Fruit fly (Drosophila melanogaster) whole organism, embryonic: ENCODE data around the gene Spn28Dc.

ENCODE experiments used
- Blimp-1 ChIP-seq: fragments of 200-800 bp; sonication (Bioruptor generic); optimal IDR thresholded peaks from 3 replicates; lab custom pipeline; 2018; ENCODE audit warnings: missing biosample characterization, missing genetic modification characterization, mild to moderate bottlenecking, moderate library complexity, missing genetic modification reagents
- CG10462 ChIP-seq: fragments of 200-800 bp; sonication (Bioruptor generic); optimal IDR thresholded peaks from 2 replicates; lab custom pipeline; 2016; ENCODE audit warnings: missing biosample characterization, missing genetic modification characterization
- CG10543 ChIP-seq: fragments of 200-800 bp; sonication (Bioruptor generic); optimal IDR thresholded peaks from 3 replicates; lab custom pipeline; 2017; ENCODE audit warnings: missing biosample characterization, mild to moderate bottlenecking, missing genetic modification characterization, moderate library complexity
- CG12769 ChIP-seq: fragments of 200-800 bp; sonication (Bioruptor generic); optimal IDR thresholded peaks from 2 replicates; lab custom pipeline; 2019; ENCODE audit warnings: missing biosample characterization, mild to moderate bottlenecking, missing genetic modification characterization, moderate library complexity
- CG15479 ChIP-seq: fragments of 200-800 bp; sonication (Bioruptor generic); optimal IDR thresholded peaks from 3 replicates; lab custom pipeline; 2019; ENCODE audit warnings: missing biosample characterization, mild to moderate bottlenecking, missing genetic modification characterization, moderate library complexity
- CG2199 ChIP-seq: fragments of 200-800 bp; sonication (Bioruptor generic); IDR thresholded peaks from 3 replicates; pipeline ENCODE4 v1.3.6; 2022; ENCODE audit warnings: missing biosample characterization, missing genetic modification characterization
- CG3163 ChIP-seq: fragments of 200-800 bp; sonication (Bioruptor generic); optimal IDR thresholded peaks from 3 replicates; lab custom pipeline; 2016; ENCODE audit warnings: missing biosample characterization, missing genetic modification characterization
- CG34376 ChIP-seq: fragments of 200-800 bp; sonication (Bioruptor generic); optimal IDR thresholded peaks from 2 replicates; lab custom pipeline; 2018; ENCODE audit warnings: missing biosample characterization, mild to moderate bottlenecking, missing genetic modification characterization
- CG6791 ChIP-seq: fragments of 200-800 bp; sonication (Bioruptor generic); IDR thresholded peaks from 3 replicates; pipeline ENCODE4 v1.3.6; 2022; ENCODE audit warnings: missing biosample characterization, missing genetic modification characterization; ENCODE audit not compliant: partially characterized antibody
- CG7963 ChIP-seq: fragments of 200-800 bp; sonication (Bioruptor generic); IDR thresholded peaks from 3 replicates; pipeline ENCODE4 v1.3.6; 2022; ENCODE audit warnings: missing biosample characterization, missing genetic modification characterization; ENCODE audit not compliant: partially characterized antibody
- CG8290 ChIP-seq, 3 experiments: fragments of 200-800 bp; sonication (Bioruptor generic); optimal IDR thresholded peaks; 2 replicates each; lab custom pipeline; 2016 to 2019; ENCODE audit warnings: missing biosample characterization in 3 of 3, missing genetic modification characterization in 3 of 3, mild to moderate bottlenecking in 2 of 3, moderate library complexity in 1 of 3
- CoRest ChIP-seq: fragments of 200-800 bp; sonication (Bioruptor generic); optimal IDR thresholded peaks from 3 replicates; lab custom pipeline; 2018; ENCODE audit warnings: missing biosample characterization, mild to moderate bottlenecking, missing genetic modification characterization, moderate library complexity
- D19A ChIP-seq: fragments of 200-800 bp; optimal IDR thresholded peaks from 3 replicates; lab custom pipeline; 2019; ENCODE audit warnings: missing biosample characterization, mild to moderate bottlenecking, missing genetic modification characterization, moderate library complexity
- Deaf1 ChIP-seq: fragments of 200-800 bp; optimal IDR thresholded peaks from 3 replicates; lab custom pipeline; 2019; ENCODE audit warnings: missing biosample characterization, mild to moderate bottlenecking, missing genetic modification characterization, moderate library complexity
- Dll ChIP-seq: fragments of 200-800 bp; sonication (Bioruptor generic); IDR thresholded peaks from 4 replicates; pipeline ENCODE4 v1.3.6; 2022; ENCODE audit warnings: missing biosample characterization, missing genetic modification characterization; ENCODE audit not compliant: partially characterized antibody
- Ets65A ChIP-seq: fragments of 200-800 bp; sonication (Bioruptor generic); peaks from one replicate; lab custom pipeline; 2016; ENCODE audit warnings: missing biosample characterization, missing genetic modification characterization
- H2.0 ChIP-seq: fragments of 200-800 bp; sonication (Bioruptor generic); IDR thresholded peaks from 2 replicates; pipeline ENCODE4 v1.3.6; 2022; ENCODE audit warnings: missing biosample characterization, missing genetic modification characterization
- Hand ChIP-seq: fragments of 200-800 bp; sonication (Bioruptor generic); optimal IDR thresholded peaks from 2 replicates; lab custom pipeline; 2017; ENCODE audit warnings: mild to moderate bottlenecking, missing biosample characterization, missing genetic modification reagents, missing genetic modification characterization
- Hr78 ChIP-seq, 2 experiments: fragments of 200-800 bp in 1 of 2; fragments of >200 bp in 1 of 2; sonication (Bioruptor generic) in 1 of 2; optimal IDR thresholded peaks; 2 replicates each; lab custom pipeline; 2017 to 2019; ENCODE audit warnings: missing biosample characterization in 2 of 2, missing genetic modification characterization in 2 of 2, mild to moderate bottlenecking in 1 of 2, moderate library complexity in 1 of 2
- Jarid2 ChIP-seq: fragments of 200-800 bp; sonication (Bioruptor generic); optimal IDR thresholded peaks from 3 replicates; lab custom pipeline; 2017; ENCODE audit warnings: mild to moderate bottlenecking, missing biosample characterization, missing genetic modification reagents, missing genetic modification characterization
- Lim3 ChIP-seq: fragments of 200-800 bp; sonication (Bioruptor generic); IDR thresholded peaks from 2 replicates; pipeline ENCODE4 v1.3.6; 2022; ENCODE audit warnings: missing biosample characterization, missing genetic modification characterization
- Rfx ChIP-seq: fragments of 200-800 bp; sonication (Bioruptor generic); IDR thresholded peaks from 2 replicates; pipeline ENCODE4 v1.3.6; 2022; ENCODE audit warnings: missing biosample characterization, missing genetic modification characterization
- Sry-δ ChIP-seq: fragments of 200-800 bp; sonication (Bioruptor generic); optimal IDR thresholded peaks from 2 replicates; lab custom pipeline; 2016; ENCODE audit warnings: missing biosample characterization, missing genetic modification characterization
- Trl ChIP-seq, 3 experiments: fragments of >200 bp in 2 of 3; fragments of 200-800 bp in 1 of 3; sonication (Bioruptor generic) in 1 of 3; optimal IDR thresholded peaks; 2 replicates in 1 of 3; 3 replicates in 2 of 3; lab custom pipeline; 2016 to 2017; ENCODE audit warnings: missing biosample characterization in 1 of 3, missing genetic modification characterization in 1 of 3
- ap ChIP-seq: fragments of 200-800 bp; sonication (Bioruptor generic); IDR thresholded peaks from 2 replicates; pipeline ENCODE4 v1.3.6; 2022; ENCODE audit warnings: missing biosample characterization, missing genetic modification characterization
- ci ChIP-seq: fragments of 200-800 bp; sonication (Bioruptor generic); IDR thresholded peaks from 3 replicates; pipeline ENCODE4 v1.3.6; 2022; ENCODE audit warnings: missing biosample characterization, missing genetic modification characterization
- dm ChIP-seq: fragments of 200-800 bp; sonication (Bioruptor generic); optimal IDR thresholded peaks from 3 replicates; lab custom pipeline; 2016; ENCODE audit warnings: missing biosample characterization, missing genetic modification characterization
- exex ChIP-seq: fragments of 200-800 bp; sonication (Bioruptor generic); optimal IDR thresholded peaks from 4 replicates; lab custom pipeline; 2018; ENCODE audit warnings: missing biosample characterization, mild to moderate bottlenecking, missing genetic modification characterization, moderate library complexity
- eyg ChIP-seq: fragments of 200-800 bp; sonication (Bioruptor generic); optimal IDR thresholded peaks from 3 replicates; lab custom pipeline; 2016; ENCODE audit warnings: missing biosample characterization, missing genetic modification characterization
- gcm ChIP-seq: fragments of 200-800 bp; sonication (Bioruptor generic); optimal IDR thresholded peaks from 2 replicates; lab custom pipeline; 2019; ENCODE audit warnings: missing biosample characterization, mild to moderate bottlenecking, missing genetic modification characterization, moderate library complexity
- grau ChIP-seq: fragments of 200-800 bp; optimal IDR thresholded peaks from 3 replicates; lab custom pipeline; 2019; ENCODE audit warnings: missing biosample characterization, mild to moderate bottlenecking, missing genetic modification characterization, moderate library complexity
- hb ChIP-seq: fragments of 200-800 bp; sonication (Bioruptor generic); IDR thresholded peaks from 3 replicates; pipeline ENCODE4 v1.3.6; 2022; ENCODE audit warnings: missing biosample characterization, missing genetic modification characterization; ENCODE audit not compliant: partially characterized antibody
- hbn ChIP-seq: fragments of 200-800 bp; sonication (Bioruptor generic); IDR thresholded peaks from 2 replicates; pipeline ENCODE4 v1.3.6; 2022; ENCODE audit warnings: missing biosample characterization, missing genetic modification characterization; ENCODE audit not compliant: partially characterized antibody
- her ChIP-seq: fragments of 200-800 bp; sonication (Bioruptor generic); optimal IDR thresholded peaks from 2 replicates; lab custom pipeline; 2016; ENCODE audit warnings: missing biosample characterization, missing genetic modification characterization
- kah ChIP-seq: fragments of 200-800 bp; sonication (Bioruptor generic); optimal IDR thresholded peaks from 2 replicates; lab custom pipeline; 2018; ENCODE audit warnings: missing biosample characterization, mild to moderate bottlenecking, missing genetic modification characterization
- ken ChIP-seq: fragments of 200-800 bp; sonication (Bioruptor generic); IDR thresholded peaks from 3 replicates; pipeline ENCODE4 v1.3.6; 2022; ENCODE audit warnings: missing biosample characterization, missing genetic modification characterization
- kni ChIP-seq: fragments of 200-800 bp; sonication (Bioruptor generic); optimal IDR thresholded peaks from 3 replicates; lab custom pipeline; 2017; ENCODE audit warnings: mild to moderate bottlenecking, missing biosample characterization, missing genetic modification reagents, missing genetic modification characterization
- lab ChIP-seq: fragments of 200-800 bp; sonication (Bioruptor generic); optimal IDR thresholded peaks from 3 replicates; lab custom pipeline; 2017; ENCODE audit warnings: missing biosample characterization, missing genetic modification characterization, mild to moderate bottlenecking, moderate library complexity, missing genetic modification reagents
- nmo ChIP-seq: fragments of 200-800 bp; sonication (Bioruptor generic); optimal IDR thresholded peaks from 2 replicates; lab custom pipeline; 2018; ENCODE audit warnings: missing biosample characterization, mild to moderate bottlenecking, missing genetic modification characterization, moderate library complexity
- pros ChIP-seq: fragments of 200-800 bp; sonication (Bioruptor generic); optimal IDR thresholded peaks from 3 replicates; lab custom pipeline; 2019; ENCODE audit warnings: missing biosample characterization, mild to moderate bottlenecking, missing genetic modification characterization, moderate library complexity
- sd ChIP-seq: fragments of 200-800 bp; sonication (Bioruptor generic); optimal IDR thresholded peaks from 3 replicates; lab custom pipeline; 2018; ENCODE audit warnings: missing biosample characterization, mild to moderate bottlenecking, missing genetic modification characterization, moderate library complexity
- sna ChIP-seq: fragments of 200-800 bp; sonication (Bioruptor generic); IDR thresholded peaks from 2 replicates; pipeline ENCODE4 v1.3.6; 2022; ENCODE audit warnings: missing biosample characterization, missing genetic modification characterization; ENCODE audit not compliant: partially characterized antibody
- so ChIP-seq: fragments of 200-800 bp; sonication (Bioruptor generic); IDR thresholded peaks from 3 replicates; pipeline ENCODE4 v1.3.6; 2022; ENCODE audit warnings: missing biosample characterization, missing genetic modification characterization
- sob ChIP-seq: fragments of 200-800 bp; sonication (Bioruptor generic); IDR thresholded peaks from 2 replicates; pipeline ENCODE4 v1.3.6; 2022; ENCODE audit warnings: missing biosample characterization, missing genetic modification characterization
- trem ChIP-seq: fragments of 200-800 bp; optimal IDR thresholded peaks from 3 replicates; lab custom pipeline; 2019; ENCODE audit warnings: missing biosample characterization, mild to moderate bottlenecking, missing genetic modification characterization, moderate library complexity
- yki ChIP-seq: fragments of >200 bp; optimal IDR thresholded peaks from 3 replicates; lab custom pipeline; 2018

Gene Spn28Dc

DNA sequence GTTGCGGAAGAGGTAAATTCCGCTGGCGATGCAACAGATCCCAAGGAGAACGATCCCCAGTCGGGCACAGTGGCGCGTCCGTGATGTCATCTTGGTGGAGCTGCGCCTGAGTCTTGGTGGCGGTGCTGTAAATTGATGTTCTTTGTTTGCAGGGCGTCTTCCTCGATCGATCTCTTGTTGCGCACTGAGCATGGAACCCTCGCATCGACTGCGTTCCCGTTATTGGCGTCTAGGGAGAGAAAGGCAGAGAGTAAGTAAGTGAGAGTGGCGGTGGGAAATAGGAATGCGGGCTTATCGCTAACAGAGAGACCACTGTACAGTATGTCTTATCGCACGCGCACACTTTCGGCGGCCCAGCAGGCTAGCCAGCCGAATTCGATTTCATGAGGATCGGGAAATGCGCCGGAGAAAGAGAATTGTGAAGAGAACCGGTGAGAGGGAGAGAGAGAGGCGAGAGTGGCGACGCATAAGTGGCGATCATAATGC, 15.6 kb downstream of the Spn28Dc start (continued):
- TF ChIP-seq so (0 out of 3 replicates have a peak, but pooled peaks have one; percentile 38), Blimp-1 (peak; percentile 82), Rfx (GFP tag; lab: Robert Waterston, UW) (0 out of 2 replicates have a peak, but pooled peaks have one; percentile 30), H2.0 (GFP tag; lab: Robert Waterston, UW) (0 out of 2 replicates have a peak, but pooled peaks have one; percentile 15), CG8290 (GFP tag; optimal IDR thresholded peaks at IDR 0.05; lab: Kevin White, UChicago) (no peak), CG8290 (tag; optimal IDR thresholded peaks at IDR 0.05; lab: Kevin White, UChicago) (peak in 1 of 2 experiments; percentile 16), eyg (no peak), gcm (GFP tag; lab: Kevin White, UChicago) (peak; percentile 89), Hr78 (GFP tag; optimal IDR thresholded peaks at IDR 0.05; lab: Kevin White, UChicago) (no peak), ci (GFP tag; lab: Robert Waterston, UW) (peak; percentile 40; the same call in 2 of the 3 replicates), Lim3 (GFP tag; lab: Robert Waterston, UW) (no peak), Deaf1 (tag; lab: Kevin White, UChicago) (peak; percentile 82), CG6791 (GFP tag; lab: Robert Waterston, UW) (peak; percentile 46; the same call in 2 of the 3 replicates), CG7963 (GFP tag; lab: Robert Waterston, UW) (0 out of 3 replicates have a peak, but pooled peaks have one; percentile 24), Hand (GFP tag; lab: Kevin White, UChicago) (no peak), grau (tag; lab: Kevin White, UChicago) (peak; percentile 97), sd (tag; lab: Kevin White, UChicago) (peak; percentile 96), nmo (GFP tag; lab: Kevin White, UChicago) (no peak), kni (GFP tag; lab: Kevin White, UChicago) (peak; percentile 2), hb (no peak), hbn (GFP tag; lab: Robert Waterston, UW) (peak; percentile 25; the same call in 1 of the 2 replicates), ap (no peak), trem (tag; lab: Kevin White, UChicago) (peak; percentile 33), kah (GFP tag; lab: Kevin White, UChicago) (peak; percentile 4), Ets65A (GFP tag; lab: Kevin White, UChicago) (peak; percentile 90), dm (GFP tag; lab: Kevin White, UChicago) (peak; percentile 3), CG3163 (GFP tag; lab: Kevin White, UChicago) (peak; percentile 80), lab (GFP tag; lab: Kevin White, UChicago) (peak; percentile 22), ken (GFP tag; lab: Robert Waterston, UW) (peak; percentile 42; the same call in 1 of the 3 replicates), CG12769 (tag; lab: Kevin White, UChicago) (peak; percentile 48), CG2199 (GFP tag; lab: Robert Waterston, UW) (0 out of 3 replicates have a peak, but pooled peaks have one; percentile 55), sna (GFP tag; lab: Robert Waterston, UW) (peak; percentile 46; the same call in 1 of the 2 replicates), D19A (tag; lab: Kevin White, UChicago) (peak; percentile 48), CG10462 (GFP tag; lab: Kevin White, UChicago) (peak; percentile 69), yki (lab: Kevin White, UChicago) (peak; percentile 77), CoRest (tag; lab: Kevin White, UChicago) (no peak), Sry-δ (no peak), CG10543 (peak; percentile 11), CG34376 (peak; percentile 18), exex (tag; lab: Kevin White, UChicago) (peak; percentile 36), Jarid2 (GFP tag; lab: Kevin White, UChicago) (peak; percentile 73), Dll (GFP tag; lab: Robert Waterston, UW) (peak; percentile 30; the same call in 1 of the 4 replicates), sob (0 out of 2 replicates have a peak, but pooled peaks have one; percentile 17), Trl (optimal IDR thresholded peaks at IDR 0.05; lab: Kevin White, UChicago) (peak; percentile 85 to 87), Trl (GFP tag; optimal IDR thresholded peaks at IDR 0.05; lab: Kevin White, UChicago) (peak; percentile 0), pros (peak; percentile 55), CG15479 (GFP tag; lab: Kevin White, UChicago) (peak; percentile 59), her (GFP tag; lab: Kevin White, UChicago) (no peak)
